Fruit fly (Drosophila melanogaster): Measurements from ENCODE around the gene cup.

dm6 chr2L:6621600-6621999 is 41.9 kb upstream of the cup start, which contains the start of gene DIP-iota:
- TF ChIP-seq pan (optimal IDR thresholded peaks at IDR 0.05) = no peak
- TF ChIP-seq psq (optimal IDR thresholded peaks at IDR 0.05) = no peak
- no peak for TF ChIP-seq EcR (GFP tag; optimal IDR thresholded peaks at IDR 0.05)
- TF ChIP-seq CG8478 (optimal IDR thresholded peaks at IDR 0.05) = no peak

All from whole organism.